Worm (Caenorhabditis elegans): Measurements from ENCODE around the gene K08E5.6.

- TF ChIP-seq C17E4.6 (GFP tag; IDR thresholded peaks at IDR 0.05) (no peak), akir-1 (GFP tag; optimal IDR thresholded peaks at IDR 0.05) (no peak), dpl-1 (GFP tag; optimal IDR thresholded peaks at IDR 0.05) (no peak), pha-4 (tag; optimal IDR thresholded peaks at IDR 0.05) (no peak), ceh-100 (GFP tag; IDR thresholded peaks at IDR 0.05) (no peak), T07F8.4 (tag; optimal IDR thresholded peaks at IDR 0.05) (no peak), F57A8.1 (GFP tag; optimal IDR thresholded peaks at IDR 0.05) (no peak), bed-1 (GFP tag; IDR thresholded peaks at IDR 0.05) (no peak)
Observed at ce11 chrIII:10186160-10186559, 45.3 kb downstream of the K08E5.6 start, which contains the start of gene unc-47.
